Worm (Caenorhabditis elegans): ENCODE measurements around the gene M02E1.4.

Gene M02E1.4

ce11 chrX:300250-300649, 12.8 kb upstream of the M02E1.4 start:
- TF ChIP-seq unc-55 (GFP tag; optimal IDR thresholded peaks at IDR 0.05), result no peak
- TF ChIP-seq pax-1 (tag; optimal IDR thresholded peaks at IDR 0.05), result no peak
- TF ChIP-seq tbx-2 (tag; optimal IDR thresholded peaks at IDR 0.05), result no peak
- no peak for TF ChIP-seq eyg-1 (tag; optimal IDR thresholded peaks at IDR 0.05)
- TF ChIP-seq hlh-30 (tag; optimal IDR thresholded peaks at IDR 0.05; ENCODE audit: insufficient read depth), result no peak
- no peak for TF ChIP-seq nhr-232 (tag; optimal IDR thresholded peaks at IDR 0.05)
- no peak for TF ChIP-seq sox-4 (tag; optimal IDR thresholded peaks at IDR 0.05)
- no peak for TF ChIP-seq ceh-14 (tag; optimal IDR thresholded peaks at IDR 0.05)
- no peak for TF ChIP-seq F13H6.1 (tag; optimal IDR thresholded peaks at IDR 0.05)
- no peak for TF ChIP-seq ceh-34 (tag; optimal IDR thresholded peaks at IDR 0.05)
- no peak for TF ChIP-seq hlh-13 (GFP tag; optimal IDR thresholded peaks at IDR 0.05)
- no peak for TF ChIP-seq pag-3 (tag; optimal IDR thresholded peaks at IDR 0.05; ENCODE audit: borderline replicate concordance)
- TF ChIP-seq hlh-15 (tag; optimal IDR thresholded peaks at IDR 0.05), result no peak
- TF ChIP-seq tbx-7 (tag; optimal IDR thresholded peaks at IDR 0.05), result no peak
- no peak for TF ChIP-seq mec-3 (tag; optimal IDR thresholded peaks at IDR 0.05; ENCODE audit: borderline replicate concordance)
- TF ChIP-seq Y22D7AL.16 (tag; optimal IDR thresholded peaks at IDR 0.05), result no peak

DNA sequence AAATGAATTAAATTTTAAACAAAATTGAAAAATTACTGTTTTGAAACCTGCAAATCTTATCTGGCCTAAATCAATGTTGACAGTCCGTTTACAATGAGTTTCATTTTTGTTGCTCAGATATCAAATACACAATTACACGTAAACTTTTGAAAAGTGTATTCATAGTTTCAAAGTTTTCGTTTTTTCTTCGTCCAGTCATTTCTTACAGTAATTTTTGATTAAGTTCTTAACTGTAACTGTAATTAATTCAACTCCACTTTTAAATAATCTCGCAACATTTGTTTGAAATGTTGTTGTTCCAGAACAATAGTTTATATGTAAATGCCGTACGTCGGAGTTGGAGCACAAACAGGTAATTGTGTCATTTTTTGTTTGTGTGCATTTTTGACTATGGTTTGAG, 11.5 kb upstream of the M02E1.4 start, which contains the start of gene gcp-2.1:
Gene gcp-2.1, plus strand, starts transcription at position 301 of the 400 bp plus-strand sequence.
- TF ChIP-seq ceh-22 (tag; optimal IDR thresholded peaks at IDR 0.05) (no peak), pag-3 (tag; optimal IDR thresholded peaks at IDR 0.05; ENCODE audit: borderline replicate concordance) (no peak), mec-3 (tag; optimal IDR thresholded peaks at IDR 0.05; ENCODE audit: borderline replicate concordance) (no peak), elt-4 (tag; optimal IDR thresholded peaks at IDR 0.05) (no peak), dve-1 (tag; optimal IDR thresholded peaks at IDR 0.05) (no peak), fax-1 (tag; optimal IDR thresholded peaks at IDR 0.05) (no peak), ztf-16 (tag; optimal IDR thresholded peaks at IDR 0.05) (no peak), lin-11 (tag; optimal IDR thresholded peaks at IDR 0.05) (no peak), dmd-4 (tag; optimal IDR thresholded peaks at IDR 0.05; ENCODE audit: borderline replicate concordance) (no peak), npax-4 (tag; optimal IDR thresholded peaks at IDR 0.05) (no peak), ceh-31 (tag; optimal IDR thresholded peaks at IDR 0.05) (no peak), tbx-2 (tag; optimal IDR thresholded peaks at IDR 0.05) (no peak), ttx-3 (tag; optimal IDR thresholded peaks at IDR 0.05) (no peak)

DNA sequence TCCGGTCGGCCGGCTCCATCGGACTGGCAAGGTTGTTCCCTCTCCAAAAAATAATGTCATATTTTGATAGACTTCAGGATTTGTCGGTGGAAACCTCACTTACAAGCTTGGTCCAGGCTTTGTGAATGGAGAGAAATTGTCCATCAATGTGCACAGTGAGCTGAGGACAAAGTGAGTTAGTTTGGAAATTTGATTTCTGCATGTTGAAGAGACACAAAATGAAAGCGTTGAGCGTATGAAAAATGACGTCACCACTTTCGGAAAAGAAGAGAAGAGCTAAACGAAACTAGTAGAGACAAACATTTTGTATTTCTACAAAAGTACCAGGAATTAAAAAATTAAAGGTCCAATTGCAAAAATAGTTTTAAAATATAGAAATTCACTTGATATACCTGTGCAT, 8.0 kb upstream of the M02E1.4 start:
- TF ChIP-seq ceh-30 (tag; optimal IDR thresholded peaks at IDR 0.05) (no peak), unc-42 (tag; optimal IDR thresholded peaks at IDR 0.05) (peak; percentile 86), pat-9 (tag; optimal IDR thresholded peaks at IDR 0.05) (no peak), ceh-45 (GFP tag; IDR thresholded peaks at IDR 0.05) (no peak), lim-6 (tag; optimal IDR thresholded peaks at IDR 0.05) (no peak), ceh-2 (tag; optimal IDR thresholded peaks at IDR 0.05) (no peak), elt-4 (tag; optimal IDR thresholded peaks at IDR 0.05) (no peak)

ce11 chrX:309076-309475, 4.0 kb upstream of the M02E1.4 start:
- TF ChIP-seq tbx-2 (tag; optimal IDR thresholded peaks at IDR 0.05), result no peak
- TF ChIP-seq unc-42 (tag; optimal IDR thresholded peaks at IDR 0.05), result peak; percentile 63

ce11 chrX:311211-311610, 1.9 kb upstream of the M02E1.4 start, which contains the start of gene nlp-64:
nlp-64 (minus strand) TSS chrX:311311.
- no peak for TF ChIP-seq nhr-232 (tag; optimal IDR thresholded peaks at IDR 0.05)
- no peak for TF ChIP-seq elt-4 (tag; optimal IDR thresholded peaks at IDR 0.05)
- no peak for TF ChIP-seq pat-9 (tag; optimal IDR thresholded peaks at IDR 0.05)
- no peak for TF ChIP-seq C38D4.7 (GFP tag; optimal IDR thresholded peaks at IDR 0.05)
- no peak for TF ChIP-seq rnt-1 (tag; optimal IDR thresholded peaks at IDR 0.05)
- TF ChIP-seq dmd-4 (tag; optimal IDR thresholded peaks at IDR 0.05; ENCODE audit: borderline replicate concordance), result no peak
- no peak for TF ChIP-seq C08G9.2 (tag; optimal IDR thresholded peaks at IDR 0.05)
- no peak for TF ChIP-seq pha-2 (tag; optimal IDR thresholded peaks at IDR 0.05)
- TF ChIP-seq sox-4 (tag; optimal IDR thresholded peaks at IDR 0.05), result no peak
- no peak for TF ChIP-seq ceh-45 (GFP tag; IDR thresholded peaks at IDR 0.05)
- TF ChIP-seq F13H6.1 (tag; optimal IDR thresholded peaks at IDR 0.05), result no peak
- no peak for TF ChIP-seq hlh-15 (tag; optimal IDR thresholded peaks at IDR 0.05)
